Worm (Caenorhabditis elegans) whole organism, midembryonic: ENCODE results near the gene nspg-7.2.
A peak's percentile ranks its signal among the peaks of the same experiment; 100 is the strongest.

Source experiments
- T22C8.4 ChIP-seq: fragments of 200-800 bp; sonication (Bioruptor generic); IDR thresholded peaks from 2 replicates; pipeline ENCODE4 v1.3.6; 2022; ENCODE audit warnings: missing genetic modification characterization, missing compliant biosample characterization
- cog-1 ChIP-seq: sonication (generic microtip); optimal IDR thresholded peaks from 2 replicates; lab custom pipeline; 2016; ENCODE audit warnings: missing genetic modification characterization, missing compliant biosample characterization
- flt-1 ChIP-seq: fragments of 200-800 bp; sonication (Bioruptor generic); IDR thresholded peaks from 2 replicates; pipeline ENCODE4 v1.3.6; 2022; ENCODE audit warnings: missing genetic modification characterization, missing compliant biosample characterization
- klf-2 ChIP-seq: fragments of 200-800 bp; sonication (Bioruptor generic); conservative IDR thresholded peaks from 2 replicates; pipeline ENCODE4 v1.3.6; 2022; ENCODE audit warnings: missing genetic modification reagents, missing genetic modification characterization, missing compliant biosample characterization
- med-1 ChIP-seq: sonication (generic microtip); optimal IDR thresholded peaks from 2 replicates; lab custom pipeline; 2017; ENCODE audit warnings: missing genetic modification characterization, mild to moderate bottlenecking, missing compliant biosample characterization, antibody characterized with exemption, missing genetic modification reagents; ENCODE audit not compliant: insufficient read depth
- ref-1 ChIP-seq: fragments of 200-800 bp; sonication (Bioruptor generic); conservative IDR thresholded peaks from 2 replicates; pipeline ENCODE4 v1.3.6; 2022; ENCODE audit warnings: missing genetic modification reagents, missing genetic modification characterization, missing compliant biosample characterization
- tab-1 ChIP-seq: fragments of 200-800 bp; sonication (Bioruptor generic); IDR thresholded peaks from 2 replicates; pipeline ENCODE4 v1.3.6; 2022; ENCODE audit warnings: missing genetic modification characterization, missing compliant biosample characterization
- ztf-23 ChIP-seq: fragments of 200-800 bp; sonication (Bioruptor generic); IDR thresholded peaks from 2 replicates; pipeline ENCODE4 v1.3.6; 2022; ENCODE audit warnings: missing genetic modification reagents, missing genetic modification characterization, missing compliant biosample characterization
- ztf-29 ChIP-seq: fragments of 200-800 bp; sonication (Bioruptor generic); IDR thresholded peaks from 2 replicates; pipeline ENCODE4 v1.3.6; 2022; ENCODE audit warnings: missing genetic modification reagents, missing genetic modification characterization, missing compliant biosample characterization

nspg-7.2 gene

DNA sequence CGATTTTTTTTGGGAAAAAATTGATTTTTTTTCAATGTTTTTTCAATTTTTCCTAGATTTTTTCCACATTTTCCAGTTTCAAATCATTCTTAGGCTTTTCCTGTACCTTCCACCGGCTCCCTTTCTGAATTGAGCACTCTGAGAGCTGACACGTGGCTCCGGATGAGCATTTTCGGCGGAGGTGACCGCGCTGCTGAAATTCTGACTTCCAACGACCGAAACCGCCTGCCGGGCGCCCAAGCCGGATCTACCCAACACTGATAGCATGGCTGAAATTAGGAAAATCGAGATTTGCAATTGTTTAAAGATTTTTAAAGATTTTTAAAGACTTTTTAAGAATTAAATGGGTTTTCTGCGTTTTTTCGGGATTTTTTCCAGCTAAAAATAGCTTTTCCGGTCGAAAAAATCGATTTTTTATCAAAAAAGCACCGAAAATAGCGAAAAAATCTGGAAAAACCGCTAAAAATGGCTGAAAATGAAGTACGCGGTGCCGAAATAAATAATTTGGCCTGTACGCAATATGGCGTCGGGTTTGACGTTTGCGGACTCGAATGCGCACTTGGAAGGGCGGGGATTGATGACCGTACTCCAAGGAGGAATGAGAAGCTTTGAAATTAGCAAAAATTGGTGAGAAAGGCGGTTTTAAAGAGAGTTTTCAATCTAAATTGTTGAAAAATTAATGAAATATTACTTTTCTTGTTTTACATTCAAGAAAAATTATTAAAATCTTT, 9.7 kb downstream of the nspg-7.2 start, which contains the start of gene nduf-9:
TSS of gene nduf-9 (minus strand) at position 269 of the 731 bp plus-strand sequence.
- no peak for TF ChIP-seq ref-1 (GFP tag; lab: Robert Waterston, UW)
- no peak for TF ChIP-seq klf-2 (GFP tag; lab: Robert Waterston, UW)
- no peak for TF ChIP-seq med-1 (GFP tag; lab: Kevin White, UChicago)
- no peak for TF ChIP-seq ztf-29 (GFP tag; lab: Robert Waterston, UW)
- no peak for TF ChIP-seq T22C8.4 (GFP tag; lab: Robert Waterston, UW)
- no peak for TF ChIP-seq tab-1 (GFP tag; lab: Robert Waterston, UW)
- no peak for TF ChIP-seq ztf-23 (GFP tag; lab: Robert Waterston, UW)
- TF ChIP-seq flt-1 (GFP tag; lab: Robert Waterston, UW), result no peak

DNA sequence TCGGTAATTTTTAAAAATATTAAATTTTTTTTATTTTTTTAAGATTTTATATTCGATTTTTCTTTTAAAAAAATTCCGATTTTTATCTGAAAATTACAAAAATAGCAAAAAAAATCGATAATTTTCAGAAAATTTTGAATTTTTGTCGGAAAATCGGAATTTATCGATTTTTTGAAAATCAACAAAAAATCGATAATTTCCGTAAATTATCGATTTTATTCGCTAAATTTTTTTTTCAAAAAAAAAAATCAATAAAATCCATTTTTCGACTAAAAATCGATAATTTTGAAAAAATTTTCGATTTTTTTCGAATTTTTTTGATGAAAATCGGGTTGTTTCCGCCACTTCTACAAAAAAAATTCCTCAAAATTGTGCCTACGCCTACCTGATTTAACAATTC, 15.8 kb downstream of the nspg-7.2 start:
- TF ChIP-seq klf-2 (GFP tag; lab: Robert Waterston, UW) (no peak), T22C8.4 (GFP tag; lab: Robert Waterston, UW) (peak; percentile 87)

DNA sequence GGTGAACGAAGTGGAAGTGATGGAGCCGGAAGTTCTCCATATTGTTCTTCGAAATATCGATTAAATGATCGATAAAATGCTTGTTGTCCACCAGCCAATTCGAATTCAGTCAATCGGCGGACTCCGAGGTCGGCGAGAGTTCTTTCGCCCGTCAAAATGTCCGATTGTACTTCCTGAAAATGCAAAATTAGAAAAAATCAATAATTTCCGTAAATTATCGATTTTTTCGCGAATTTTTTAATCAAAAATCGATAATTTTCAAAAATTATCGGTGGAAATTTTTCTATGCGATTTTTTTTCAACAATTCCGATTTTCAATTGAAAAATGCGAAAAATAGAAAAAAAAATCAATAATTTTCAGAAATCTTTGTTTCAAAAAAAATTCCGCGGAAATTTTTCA, 16.3 kb downstream of the nspg-7.2 start:
- TF ChIP-seq T22C8.4 (GFP tag; lab: Robert Waterston, UW) (peak; percentile 78), klf-2 (GFP tag; lab: Robert Waterston, UW) (no peak)

DNA sequence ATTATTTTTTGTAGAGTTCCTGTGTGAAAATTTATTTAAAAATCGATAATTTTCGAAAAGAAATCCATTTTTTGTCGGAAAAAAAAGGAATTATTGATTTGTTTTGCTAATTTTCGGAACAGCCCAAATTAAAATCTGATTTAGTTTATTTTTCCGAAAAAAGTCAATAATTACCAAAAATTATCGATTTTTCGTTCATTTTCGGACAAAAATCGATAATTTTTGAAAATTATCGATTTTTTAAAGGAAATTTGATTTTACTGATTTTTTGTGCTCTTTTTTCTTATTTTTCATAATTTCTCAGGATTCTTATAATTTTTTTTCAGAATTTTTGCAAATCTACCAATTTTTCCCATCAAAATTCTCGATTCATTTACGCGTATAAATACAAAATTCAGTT, 16.8 kb downstream of the nspg-7.2 start:
- no peak for TF ChIP-seq ref-1 (GFP tag; lab: Robert Waterston, UW)
- no peak for TF ChIP-seq med-1 (GFP tag; lab: Kevin White, UChicago)
- TF ChIP-seq flt-1 (GFP tag; lab: Robert Waterston, UW), result no peak
- TF ChIP-seq cog-1 (tag; lab: Kevin White, UChicago), result no peak
- no peak for TF ChIP-seq ztf-23 (GFP tag; lab: Robert Waterston, UW)
- TF ChIP-seq tab-1 (GFP tag; lab: Robert Waterston, UW), result no peak
- TF ChIP-seq T22C8.4 (GFP tag; lab: Robert Waterston, UW), result peak; percentile 74
- no peak for TF ChIP-seq klf-2 (GFP tag; lab: Robert Waterston, UW)

DNA sequence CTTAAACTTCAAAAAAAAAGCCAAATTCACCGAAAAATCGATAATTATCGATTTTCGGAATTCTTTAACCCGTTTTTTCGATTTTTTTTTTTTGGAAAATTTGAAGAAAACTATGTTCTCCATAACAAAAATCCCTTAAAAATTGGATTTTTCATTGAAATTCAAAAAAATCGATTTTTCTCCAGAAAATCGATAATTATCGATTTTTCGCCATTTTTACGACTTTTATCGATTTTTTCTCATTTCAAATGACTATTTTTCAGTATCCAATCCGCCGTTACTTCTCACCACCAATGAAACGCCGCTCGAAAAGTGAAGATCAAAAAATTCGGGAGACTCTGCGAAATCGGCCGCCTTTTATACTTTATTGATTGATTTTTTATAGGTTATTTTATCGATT, 17.3 kb downstream of the nspg-7.2 start:
- TF ChIP-seq ztf-23 (GFP tag; lab: Robert Waterston, UW) (no peak), T22C8.4 (GFP tag; lab: Robert Waterston, UW) (peak; percentile 71), flt-1 (GFP tag; lab: Robert Waterston, UW) (no peak), klf-2 (GFP tag; lab: Robert Waterston, UW) (no peak)

DNA sequence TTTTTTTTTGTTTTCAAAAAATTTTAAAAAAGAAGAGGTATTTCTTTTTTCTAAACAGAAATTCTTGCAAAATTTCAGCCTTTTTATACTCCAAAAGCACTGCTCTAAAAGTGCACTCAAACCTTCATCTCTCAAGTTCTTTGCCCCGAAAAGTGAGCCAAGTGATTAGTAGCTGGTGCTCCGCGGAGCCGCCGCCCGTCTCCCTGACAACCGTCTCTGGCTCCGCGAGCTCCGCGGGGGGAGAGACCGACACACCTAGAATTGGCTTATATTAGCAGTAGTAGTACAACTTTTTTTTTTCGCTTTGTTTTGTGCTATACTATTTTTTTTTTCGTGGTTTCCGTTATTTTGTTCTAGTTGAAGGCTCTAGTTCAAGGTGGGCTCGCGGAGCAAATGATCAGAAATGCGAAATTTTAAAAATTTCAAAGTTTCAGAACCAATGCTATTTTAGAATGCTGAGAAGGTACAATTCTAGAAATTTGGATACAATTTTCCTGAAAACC, 25.5 kb downstream of the nspg-7.2 start, which contains the start of gene Y53G8AL.1:
TSS of gene Y53G8AL.1 (plus strand) at position 453 of the 503 bp plus-strand sequence.
- TF ChIP-seq ztf-29 (GFP tag; lab: Robert Waterston, UW) (no peak), klf-2 (GFP tag; lab: Robert Waterston, UW) (no peak), cog-1 (tag; lab: Kevin White, UChicago) (no peak), flt-1 (GFP tag; lab: Robert Waterston, UW) (no peak), ztf-23 (GFP tag; lab: Robert Waterston, UW) (no peak), med-1 (GFP tag; lab: Kevin White, UChicago) (no peak), tab-1 (GFP tag; lab: Robert Waterston, UW) (no peak), T22C8.4 (GFP tag; lab: Robert Waterston, UW) (no peak), ref-1 (GFP tag; lab: Robert Waterston, UW) (no peak)

DNA sequence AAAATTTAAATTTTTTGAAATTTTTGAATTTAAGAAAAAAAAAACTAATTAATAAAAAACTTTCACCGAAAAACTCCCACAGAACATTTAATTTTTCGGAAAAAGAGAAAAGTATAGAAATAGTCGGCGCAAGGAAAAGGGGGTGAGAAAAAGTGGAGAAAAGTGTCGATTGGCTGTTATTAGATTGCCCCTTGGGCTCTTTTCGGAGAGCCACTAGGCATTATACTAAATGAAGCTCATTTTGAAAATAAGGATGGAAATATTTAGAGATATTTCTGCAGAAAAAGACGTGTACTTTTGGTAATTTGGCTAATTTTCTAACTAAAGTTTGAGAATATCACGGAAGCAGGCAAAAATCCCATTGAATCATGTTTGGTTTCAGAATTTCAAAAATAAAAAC, 34.1 kb downstream of the nspg-7.2 start:
- TF ChIP-seq cog-1 (tag; lab: Kevin White, UChicago) (no peak), med-1 (GFP tag; lab: Kevin White, UChicago) (no peak), tab-1 (GFP tag; lab: Robert Waterston, UW) (no peak), klf-2 (GFP tag; lab: Robert Waterston, UW) (no peak), ztf-29 (GFP tag; lab: Robert Waterston, UW) (no peak), flt-1 (GFP tag; lab: Robert Waterston, UW) (no peak), ref-1 (GFP tag; lab: Robert Waterston, UW) (no peak), T22C8.4 (GFP tag; lab: Robert Waterston, UW) (no peak), ztf-23 (GFP tag; lab: Robert Waterston, UW) (no peak)

DNA sequence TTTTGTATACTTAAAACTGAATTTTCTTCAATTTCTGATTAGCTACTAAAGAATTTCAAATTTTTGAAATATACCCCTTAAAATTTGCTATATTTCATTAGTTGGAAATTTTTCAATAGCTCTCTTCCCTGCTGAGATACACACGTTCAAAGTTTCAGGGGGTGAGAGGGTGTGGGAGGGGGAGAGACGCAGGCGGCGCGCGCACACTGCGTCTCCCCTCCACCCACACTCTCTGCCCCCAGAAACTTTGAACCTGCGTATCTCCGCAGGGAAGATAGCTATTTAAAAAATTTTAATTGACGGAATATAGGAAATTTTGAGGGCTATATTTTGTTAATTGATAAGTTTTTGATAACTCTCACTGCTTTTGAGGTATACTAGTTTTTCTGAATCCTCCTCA, 35.5 kb downstream of the nspg-7.2 start:
- TF ChIP-seq T22C8.4 (GFP tag; lab: Robert Waterston, UW), result no peak
- TF ChIP-seq ref-1 (GFP tag; lab: Robert Waterston, UW), result no peak
- TF ChIP-seq ztf-29 (GFP tag; lab: Robert Waterston, UW), result no peak
- TF ChIP-seq med-1 (GFP tag; lab: Kevin White, UChicago), result no peak
- no peak for TF ChIP-seq ztf-23 (GFP tag; lab: Robert Waterston, UW)
- TF ChIP-seq tab-1 (GFP tag; lab: Robert Waterston, UW), result no peak
- no peak for TF ChIP-seq flt-1 (GFP tag; lab: Robert Waterston, UW)
- TF ChIP-seq klf-2 (GFP tag; lab: Robert Waterston, UW), result no peak
- TF ChIP-seq cog-1 (tag; lab: Kevin White, UChicago), result no peak

DNA sequence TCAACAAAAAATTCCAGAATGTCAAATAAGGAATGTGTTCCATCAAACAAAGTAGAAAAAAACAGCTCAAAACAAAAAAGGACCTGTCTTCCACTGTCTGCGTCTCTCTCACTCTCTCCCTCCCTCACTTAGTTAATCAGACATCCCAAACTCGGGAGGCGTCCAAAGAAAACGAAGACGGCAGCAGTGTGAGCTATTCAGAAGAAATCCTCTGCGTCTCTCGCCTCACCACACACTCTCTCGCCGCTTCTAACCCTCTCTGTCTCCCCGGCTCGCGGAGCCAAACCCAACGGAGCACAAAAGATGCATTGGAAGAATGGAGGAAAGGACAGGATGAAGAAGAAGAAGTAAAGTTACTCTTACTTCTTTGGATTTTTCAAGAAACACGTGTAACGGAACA, 37.9 kb downstream of the nspg-7.2 start:
- TF ChIP-seq cog-1 (tag; lab: Kevin White, UChicago) (no peak), tab-1 (GFP tag; lab: Robert Waterston, UW) (no peak), klf-2 (GFP tag; lab: Robert Waterston, UW) (no peak), flt-1 (GFP tag; lab: Robert Waterston, UW) (no peak), ztf-29 (GFP tag; lab: Robert Waterston, UW) (no peak), med-1 (GFP tag; lab: Kevin White, UChicago) (no peak), ref-1 (GFP tag; lab: Robert Waterston, UW) (no peak), T22C8.4 (GFP tag; lab: Robert Waterston, UW) (no peak), ztf-23 (GFP tag; lab: Robert Waterston, UW) (no peak)
